Fruit fly (Drosophila melanogaster): Measurements from ENCODE around the gene Nph.

- TF ChIP-seq CG8478 (optimal IDR thresholded peaks at IDR 0.05) (no peak), CTCF (optimal IDR thresholded peaks at IDR 0.05) (peak; percentile 10 to 43)
Observed at dm6 chr3R:30052455-30053046, 47.9 kb upstream of the Nph start, which contains the start of gene Jasper.

Measured in S2 (cell line).